Worm (Caenorhabditis elegans) whole organism, L4/young adult: Measurements from ENCODE around the gene lgc-21.

ENCODE experiments used
- dao-5 ChIP-seq: sonication (generic microtip); optimal IDR thresholded peaks from 2 replicates; lab custom pipeline; 2016; ENCODE audit warnings: missing genotype, missing genetic modification characterization, moderate library complexity, missing compliant biosample characterization
- him-1 ChIP-seq: sonication (generic microtip); optimal IDR thresholded peaks from 2 replicates; lab custom pipeline; 2016; ENCODE audit warnings: missing genotype, missing genetic modification reagents, missing genetic modification characterization, missing compliant biosample characterization

- TF ChIP-seq him-1 (tag; lab: Kevin White, UChicago) (no peak), dao-5 (tag; lab: Kevin White, UChicago) (no peak)
These were observed 10.8 kb upstream of the lgc-21 start, which contains the start of gene C33G3.5 for ce11 chrX:14078574-14078973.
